Worm (Caenorhabditis elegans) whole organism, mixed stage, embryonic: ENCODE measurements around the gene F14D7.9.

Experiments
- M03D4.4 ChIP-seq: sonication (generic microtip); optimal IDR thresholded peaks from 2 replicates; lab custom pipeline; 2017; ENCODE audit warnings: mild to moderate bottlenecking, missing genetic modification characterization, missing compliant biosample characterization
- elt-1 ChIP-seq: sonication (generic microtip); optimal IDR thresholded peaks from 2 replicates; lab custom pipeline; 2017; ENCODE audit warnings: missing genetic modification characterization, mild to moderate bottlenecking, missing compliant biosample characterization, antibody characterized with exemption, moderate library complexity, borderline replicate concordance; ENCODE audit not compliant: insufficient read depth
- elt-3 ChIP-seq: fragments of 150-350 bp; optimal IDR thresholded peaks from 2 replicates; lab custom pipeline; 2014; ENCODE audit warnings: missing biosample characterization, missing genetic modification characterization
- flh-1 ChIP-seq: fragments of 200-800 bp; sonication (Bioruptor generic); optimal IDR thresholded peaks from 2 replicates; lab custom pipeline; 2018; ENCODE audit warnings: mild to moderate bottlenecking, missing genetic modification characterization, moderate library complexity, missing compliant biosample characterization
- ham-2 ChIP-seq: fragments of 200-800 bp; sonication (Bioruptor generic); optimal IDR thresholded peaks from 2 replicates; lab custom pipeline; 2018; ENCODE audit warnings: mild to moderate bottlenecking, missing genetic modification characterization, missing compliant biosample characterization
- nhr-237 ChIP-seq: fragments of 150-350 bp; optimal IDR thresholded peaks from 2 replicates; lab custom pipeline; 2014; ENCODE audit warnings: missing biosample characterization, missing genetic modification characterization
- nhr-76 ChIP-seq: sonication (generic microtip); optimal IDR thresholded peaks from 2 replicates; lab custom pipeline; 2017; ENCODE audit warnings: missing biosample characterization, missing genetic modification characterization
- pha-4 ChIP-seq: fragments of 150-350 bp; optimal IDR thresholded peaks from 2 replicates; lab custom pipeline; 2018; ENCODE audit warnings: missing biosample characterization, missing genetic modification reagents, missing genetic modification characterization
- snpc-4 ChIP-seq: fragments of 150-350 bp; optimal IDR thresholded peaks from 2 replicates; lab custom pipeline; 2014; ENCODE audit warnings: missing biosample characterization, missing genetic modification characterization
- tbx-8 ChIP-seq: fragments of 200-800 bp; sonication (Bioruptor generic); optimal IDR thresholded peaks from 2 replicates; lab custom pipeline; 2018; ENCODE audit warnings: mild to moderate bottlenecking, missing genetic modification characterization, moderate library complexity, missing compliant biosample characterization
- unc-39 ChIP-seq: fragments of 150-350 bp; optimal IDR thresholded peaks from 2 replicates; lab custom pipeline; 2014; ENCODE audit warnings: missing biosample characterization, missing genetic modification characterization
- unc-62 ChIP-seq: fragments of 150-350 bp; optimal IDR thresholded peaks from 2 replicates; lab custom pipeline; 2014; ENCODE audit warnings: missing biosample characterization, missing genetic modification reagents, missing genetic modification characterization
- ztf-11 ChIP-seq: fragments of 150-350 bp; optimal IDR thresholded peaks from 2 replicates; lab custom pipeline; 2014; ENCODE audit warnings: missing biosample characterization, missing genetic modification characterization

- no peak for TF ChIP-seq elt-3 (tag; lab: Kevin White, UChicago)
- no peak for TF ChIP-seq ham-2 (GFP tag; lab: Kevin White, UChicago)
- no peak for TF ChIP-seq unc-62 (GFP tag; lab: Kevin White, UChicago)
- TF ChIP-seq unc-39, result no peak
- TF ChIP-seq flh-1, result no peak
- no peak for TF ChIP-seq snpc-4 (tag; lab: Kevin White, UChicago)
- TF ChIP-seq elt-1 (tag; lab: Kevin White, UChicago), result no peak
- no peak for TF ChIP-seq nhr-237 (tag; lab: Kevin White, UChicago)
- no peak for TF ChIP-seq pha-4 (tag; lab: Kevin White, UChicago)
- TF ChIP-seq ztf-11 (tag; lab: Kevin White, UChicago), result no peak
- TF ChIP-seq nhr-76, result no peak
- no peak for TF ChIP-seq M03D4.4 (tag; lab: Kevin White, UChicago)
- TF ChIP-seq tbx-8, result no peak
Observed at ce11 chrV:14290636-14291035, 3.9 kb upstream of the F14D7.9 start, which contains the start of gene F14D7.18.
